Worm (Caenorhabditis elegans) whole organism, L4/young adult: Measurements from ENCODE around the gene R166.2.

ENCODE experiments used
- W03F9.2 ChIP-seq: fragments of 150-350 bp; optimal IDR thresholded peaks from 2 replicates; lab custom pipeline; 2014; ENCODE audit warnings: missing biosample characterization, missing genetic modification characterization
- dao-5 ChIP-seq: sonication (generic microtip); optimal IDR thresholded peaks from 2 replicates; lab custom pipeline; 2016; ENCODE audit warnings: missing genotype, missing genetic modification characterization, moderate library complexity, missing compliant biosample characterization

- TF ChIP-seq dao-5 (tag; lab: Kevin White, UChicago) (no peak), W03F9.2 (tag; lab: Kevin White, UChicago) (no peak)
These were observed 24.1 kb downstream of the R166.2 start for ce11 chrII:10513377-10513776.
